Fruit fly (Drosophila melanogaster) whole organism, embryonic: ENCODE results near the gene CG6178.

Source experiments
- BtbVII ChIP-seq: fragments of 200-800 bp; sonication (Bioruptor generic); optimal IDR thresholded peaks from 3 replicates; lab custom pipeline; 2017; ENCODE audit warnings: missing biosample characterization, mild to moderate bottlenecking, missing genetic modification characterization
- CG10209 ChIP-seq: fragments of 200-800 bp; sonication (Bioruptor generic); optimal IDR thresholded peaks from 3 replicates; lab custom pipeline; 2017; ENCODE audit warnings: missing biosample characterization, mild to moderate bottlenecking, missing genetic modification characterization, missing genetic modification reagents
- CG11093 ChIP-seq: fragments of 200-800 bp; sonication (Bioruptor generic); IDR thresholded peaks from 3 replicates; pipeline ENCODE4 v1.3.6; 2022; ENCODE audit warnings: missing biosample characterization, missing genetic modification characterization
- CG11247 ChIP-seq: fragments of 200-800 bp; sonication (Bioruptor generic); IDR thresholded peaks from 2 replicates; pipeline ENCODE4 v1.3.6; 2022; ENCODE audit warnings: missing biosample characterization, missing genetic modification characterization
- CG12071 ChIP-seq: fragments of 200-800 bp; sonication (Bioruptor generic); optimal IDR thresholded peaks from 3 replicates; lab custom pipeline; 2018; ENCODE audit warnings: missing biosample characterization, mild to moderate bottlenecking, missing genetic modification characterization
- CG15479 ChIP-seq: fragments of 200-800 bp; sonication (Bioruptor generic); optimal IDR thresholded peaks from 3 replicates; lab custom pipeline; 2019; ENCODE audit warnings: missing biosample characterization, mild to moderate bottlenecking, missing genetic modification characterization, moderate library complexity
- CG17186 ChIP-seq: fragments of 200-800 bp; sonication (Bioruptor generic); optimal IDR thresholded peaks from 3 replicates; lab custom pipeline; 2017; ENCODE audit warnings: missing biosample characterization, missing genetic modification reagents, missing genetic modification characterization
- CG17829 ChIP-seq: fragments of 200-800 bp; optimal IDR thresholded peaks from 2 replicates; lab custom pipeline; 2019; ENCODE audit warnings: missing biosample characterization, mild to moderate bottlenecking, missing genetic modification characterization, moderate library complexity
- CG1832 ChIP-seq: fragments of 200-800 bp; sonication (Bioruptor generic); optimal IDR thresholded peaks from 2 replicates; lab custom pipeline; 2017; ENCODE audit warnings: missing biosample characterization, mild to moderate bottlenecking, missing genetic modification characterization, inconsistent platforms
- CG18619 ChIP-seq: fragments of 200-800 bp; sonication (Bioruptor generic); optimal IDR thresholded peaks from 3 replicates; lab custom pipeline; 2017; ENCODE audit warnings: missing biosample characterization, mild to moderate bottlenecking, missing genetic modification characterization
- CG30020 ChIP-seq: fragments of 200-800 bp; optimal IDR thresholded peaks from 2 replicates; lab custom pipeline; 2019; ENCODE audit warnings: missing biosample characterization, mild to moderate bottlenecking, missing genetic modification characterization, moderate library complexity
- CG31441 ChIP-seq: fragments of 200-800 bp; sonication (Bioruptor generic); IDR thresholded peaks from 2 replicates; pipeline ENCODE4 v1.3.6; 2022; ENCODE audit warnings: missing biosample characterization, missing genetic modification characterization
- CG3281 ChIP-seq: fragments of 200-800 bp; sonication (Bioruptor generic); optimal IDR thresholded peaks from 3 replicates; lab custom pipeline; 2017; ENCODE audit warnings: missing biosample characterization, mild to moderate bottlenecking, missing genetic modification characterization
- CG34224 ChIP-seq: fragments of 200-800 bp; sonication (Bioruptor generic); IDR thresholded peaks from 3 replicates; pipeline ENCODE4 v1.3.6; 2022; ENCODE audit warnings: missing biosample characterization, missing genetic modification characterization; ENCODE audit not compliant: partially characterized antibody
- CG34422 ChIP-seq: fragments of 200-800 bp; sonication (Bioruptor generic); IDR thresholded peaks from 3 replicates; pipeline ENCODE4 v1.3.6; 2022; ENCODE audit warnings: missing biosample characterization, missing genetic modification characterization
- CG3847 ChIP-seq: fragments of 200-800 bp; sonication (Bioruptor generic); IDR thresholded peaks from 2 replicates; pipeline ENCODE4 v1.3.6; 2022; ENCODE audit warnings: missing biosample characterization, missing genetic modification characterization
- CG43689 ChIP-seq: fragments of 200-800 bp; sonication (Bioruptor generic); IDR thresholded peaks from 2 replicates; pipeline ENCODE4 v1.3.6; 2022; ENCODE audit warnings: missing biosample characterization, missing genetic modification characterization
- CG5245 ChIP-seq: fragments of 200-800 bp; sonication (Bioruptor generic); optimal IDR thresholded peaks from 3 replicates; lab custom pipeline; 2016; ENCODE audit warnings: missing biosample characterization, missing genetic modification characterization
- CG5953 ChIP-seq: fragments of 200-800 bp; sonication (Bioruptor generic); IDR thresholded peaks from 2 replicates; pipeline ENCODE4 v1.3.6; 2022; ENCODE audit warnings: missing biosample characterization, missing genetic modification characterization
- CG6175 ChIP-seq: fragments of 200-800 bp; sonication (Bioruptor generic); IDR thresholded peaks from 3 replicates; pipeline ENCODE4 v1.3.6; 2022; ENCODE audit warnings: missing biosample characterization, missing genetic modification characterization
- CG6854 ChIP-seq: fragments of 200-800 bp; sonication (Bioruptor generic); optimal IDR thresholded peaks from 3 replicates; lab custom pipeline; 2017; ENCODE audit warnings: missing biosample characterization, mild to moderate bottlenecking, missing genetic modification characterization
- CG8290 ChIP-seq, 3 experiments: fragments of 200-800 bp; sonication (Bioruptor generic); optimal IDR thresholded peaks; 2 replicates each; lab custom pipeline; 2016 to 2019; ENCODE audit warnings: missing biosample characterization in 3 of 3, missing genetic modification characterization in 3 of 3, mild to moderate bottlenecking in 2 of 3, moderate library complexity in 1 of 3
- CHES-1-like ChIP-seq: fragments of 200-800 bp; sonication (Bioruptor generic); optimal IDR thresholded peaks from 2 replicates; lab custom pipeline; 2016; ENCODE audit warnings: missing biosample characterization, missing genetic modification characterization
- CTCF ChIP-seq: fragments of 200-800 bp; sonication (Bioruptor generic); optimal IDR thresholded peaks from 2 replicates; lab custom pipeline; 2017; ENCODE audit warnings: missing biosample characterization, mild to moderate bottlenecking, missing genetic modification characterization, moderate library complexity
- D ChIP-seq, 2 experiments: fragments of 200-800 bp in 1 of 2; fragments of >200 bp in 1 of 2; sonication (Bioruptor generic) in 1 of 2; optimal IDR thresholded peaks; 2 replicates in 1 of 2; 3 replicates in 1 of 2; lab custom pipeline; 2017; ENCODE audit warnings: mild to moderate bottlenecking in 1 of 2, missing biosample characterization in 1 of 2, missing genetic modification characterization in 1 of 2, missing genetic modification reagents in 1 of 2
- Drgx ChIP-seq: fragments of 200-800 bp; sonication (Bioruptor generic); IDR thresholded peaks from 2 replicates; pipeline ENCODE4 v1.3.6; 2022; ENCODE audit warnings: missing biosample characterization, missing genetic modification characterization
- Mes4 ChIP-seq: fragments of 200-800 bp; sonication (Bioruptor generic); optimal IDR thresholded peaks from 2 replicates; lab custom pipeline; 2016; ENCODE audit warnings: missing biosample characterization, missing genetic modification characterization
- Pdp1 ChIP-seq, 2 experiments: fragments of 200-800 bp; sonication (Bioruptor generic); optimal IDR thresholded peaks; 3 replicates each; lab custom pipeline; 2016; ENCODE audit warnings: missing biosample characterization in 2 of 2, missing genetic modification characterization in 2 of 2, mild to moderate bottlenecking in 1 of 2, moderate library complexity in 1 of 2
- Ptx1 ChIP-seq: fragments of 200-800 bp; sonication (Bioruptor generic); IDR thresholded peaks from 2 replicates; pipeline ENCODE4 v1.3.6; 2022; ENCODE audit warnings: missing biosample characterization, missing genetic modification characterization
- ato ChIP-seq: fragments of 200-800 bp; sonication (Bioruptor generic); IDR thresholded peaks from 2 replicates; pipeline ENCODE4 v1.3.6; 2022; ENCODE audit warnings: missing biosample characterization, missing genetic modification characterization; ENCODE audit not compliant: partially characterized antibody
- btn ChIP-seq: fragments of 200-800 bp; sonication (Bioruptor generic); optimal IDR thresholded peaks from 2 replicates; lab custom pipeline; 2016; ENCODE audit warnings: missing biosample characterization, missing genetic modification characterization
- chn ChIP-seq: fragments of 200-800 bp; sonication (Bioruptor generic); optimal IDR thresholded peaks from 2 replicates; lab custom pipeline; 2016; ENCODE audit warnings: missing biosample characterization, missing genetic modification characterization
- ci ChIP-seq: fragments of 200-800 bp; sonication (Bioruptor generic); IDR thresholded peaks from 3 replicates; pipeline ENCODE4 v1.3.6; 2022; ENCODE audit warnings: missing biosample characterization, missing genetic modification characterization
- crp ChIP-seq, 2 experiments: fragments of 200-800 bp; sonication (Bioruptor generic); optimal IDR thresholded peaks; 2 replicates in 1 of 2; 3 replicates in 1 of 2; lab custom pipeline; 2017; ENCODE audit warnings: missing biosample characterization in 2 of 2, missing genetic modification characterization in 2 of 2, mild to moderate bottlenecking in 1 of 2, moderate library complexity in 1 of 2
- dati ChIP-seq: fragments of 200-800 bp; sonication (Bioruptor generic); IDR thresholded peaks from 2 replicates; pipeline ENCODE4 v1.3.6; 2022; ENCODE audit warnings: missing biosample characterization, missing genetic modification characterization
- disco-r ChIP-seq: fragments of 200-800 bp; sonication (Bioruptor generic); optimal IDR thresholded peaks from 2 replicates; lab custom pipeline; 2016; ENCODE audit warnings: missing biosample characterization, missing genetic modification characterization
- dmrt99B ChIP-seq: fragments of 200-800 bp; sonication (Bioruptor generic); optimal IDR thresholded peaks from 2 replicates; lab custom pipeline; 2018; ENCODE audit warnings: missing biosample characterization, mild to moderate bottlenecking, missing genetic modification characterization, moderate library complexity
- eyg ChIP-seq: fragments of 200-800 bp; sonication (Bioruptor generic); optimal IDR thresholded peaks from 3 replicates; lab custom pipeline; 2016; ENCODE audit warnings: missing biosample characterization, missing genetic modification characterization
- gt ChIP-seq: fragments of 200-800 bp; sonication (Bioruptor generic); IDR thresholded peaks from 2 replicates; pipeline ENCODE4 v1.3.6; 2022; ENCODE audit warnings: missing biosample characterization, missing genetic modification characterization
- kah ChIP-seq: fragments of 200-800 bp; sonication (Bioruptor generic); optimal IDR thresholded peaks from 2 replicates; lab custom pipeline; 2018; ENCODE audit warnings: missing biosample characterization, mild to moderate bottlenecking, missing genetic modification characterization
- nau ChIP-seq: fragments of 200-800 bp; sonication (Bioruptor generic); optimal IDR thresholded peaks from 3 replicates; lab custom pipeline; 2017; ENCODE audit warnings: missing biosample characterization, mild to moderate bottlenecking, missing genetic modification characterization, missing genetic modification reagents
- repo ChIP-seq: fragments of 200-800 bp; sonication (Bioruptor generic); optimal IDR thresholded peaks from 2 replicates; lab custom pipeline; 2016; ENCODE audit warnings: missing biosample characterization, missing genetic modification characterization
- run ChIP-seq: fragments of 200-800 bp; sonication (Bioruptor generic); optimal IDR thresholded peaks from 3 replicates; lab custom pipeline; 2018; ENCODE audit warnings: missing biosample characterization, mild to moderate bottlenecking, missing genetic modification characterization
- schlank ChIP-seq: fragments of 200-800 bp; sonication (Bioruptor generic); optimal IDR thresholded peaks from 2 replicates; lab custom pipeline; 2018; ENCODE audit warnings: missing biosample characterization, mild to moderate bottlenecking, missing genetic modification characterization
- sd ChIP-seq: fragments of 200-800 bp; sonication (Bioruptor generic); optimal IDR thresholded peaks from 3 replicates; lab custom pipeline; 2018; ENCODE audit warnings: missing biosample characterization, mild to moderate bottlenecking, missing genetic modification characterization, moderate library complexity
- sens ChIP-seq: fragments of 200-800 bp; sonication (Bioruptor generic); peaks from one replicate; lab custom pipeline; 2016; ENCODE audit warnings: missing biosample characterization, missing genetic modification characterization
- ssp ChIP-seq: fragments of 200-800 bp; sonication (Bioruptor generic); IDR thresholded peaks from 2 replicates; pipeline ENCODE4 v1.3.6; 2022; ENCODE audit warnings: missing biosample characterization, missing genetic modification characterization
- twi ChIP-seq: fragments of 200-800 bp; optimal IDR thresholded peaks from 2 replicates; lab custom pipeline; 2019; ENCODE audit warnings: missing biosample characterization, mild to moderate bottlenecking, missing genetic modification characterization, moderate library complexity
- vvl ChIP-seq: fragments of 200-800 bp; sonication (Bioruptor generic); IDR thresholded peaks from 2 replicates; pipeline ENCODE4 v1.3.6; 2022; ENCODE audit warnings: missing biosample characterization, missing genetic modification characterization
- z ChIP-seq: fragments of 200-800 bp; sonication (Bioruptor generic); IDR thresholded peaks from 3 replicates; pipeline ENCODE4 v1.3.6; 2022; ENCODE audit warnings: missing biosample characterization, missing genetic modification characterization

Gene CG6178

DNA sequence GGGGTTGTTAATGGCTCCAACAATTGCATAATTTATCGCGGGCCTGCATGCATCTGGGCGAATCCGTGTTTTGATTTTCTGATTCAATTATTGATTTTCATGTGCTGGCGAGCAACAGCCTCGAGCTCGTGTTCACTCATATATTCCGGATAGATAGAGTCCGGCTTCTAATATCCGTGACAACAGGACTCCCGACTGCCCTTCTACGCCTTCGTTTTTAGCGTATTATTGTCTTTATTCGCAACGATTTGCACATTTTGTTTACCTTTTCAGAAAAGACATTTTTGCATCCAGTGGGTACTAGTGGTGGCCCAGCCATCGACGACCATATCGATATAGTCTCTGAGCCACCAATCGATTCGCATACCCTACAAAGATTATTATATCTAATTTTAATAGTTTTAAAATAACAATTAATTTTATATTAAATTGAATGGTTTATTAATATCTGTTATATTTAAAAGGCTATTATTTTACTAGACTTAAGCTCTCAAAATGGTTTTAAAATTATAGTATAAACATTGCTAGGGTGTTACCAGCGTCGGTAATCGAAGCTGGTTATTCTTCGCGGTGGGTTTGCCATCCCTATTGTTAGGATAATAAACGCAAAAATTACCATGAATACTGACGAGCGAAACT is 9.1 kb downstream of the CG6178 start, which contains the start of the genes Myo95E and TBC1d7 (continued):
- peak; percentile 87 for TF ChIP-seq ssp (GFP tag; lab: Robert Waterston, UW)
- TF ChIP-seq ci (GFP tag; lab: Robert Waterston, UW) = peak; percentile 90
- TF ChIP-seq kah (GFP tag; lab: Kevin White, UChicago) = peak; percentile 47
- TF ChIP-seq CG15479 (GFP tag; lab: Kevin White, UChicago) = no peak
- TF ChIP-seq Drgx (GFP tag; lab: Robert Waterston, UW) = peak; percentile 89
- TF ChIP-seq CG34422 (GFP tag; lab: Robert Waterston, UW) = peak; percentile 95
- peak; percentile 89 for TF ChIP-seq CG5953 (GFP tag; lab: Robert Waterston, UW)
- TF ChIP-seq CG8290 (GFP tag; optimal IDR thresholded peaks at IDR 0.05; lab: Kevin White, UChicago) = no peak
- TF ChIP-seq CG8290 (tag; optimal IDR thresholded peaks at IDR 0.05; lab: Kevin White, UChicago) = no peak
- peak; percentile 48 for TF ChIP-seq CHES-1-like (GFP tag; lab: Kevin White, UChicago)
- peak; percentile 72 for TF ChIP-seq gt (GFP tag; lab: Robert Waterston, UW)
- TF ChIP-seq ato (GFP tag; lab: Robert Waterston, UW) = no peak
- TF ChIP-seq CG3847 (GFP tag; lab: Robert Waterston, UW) = peak; percentile 87
- TF ChIP-seq vvl (GFP tag; lab: Robert Waterston, UW) = peak; percentile 97
- TF ChIP-seq Mes4 = no peak
- peak; percentile 86 for TF ChIP-seq CG11247
- TF ChIP-seq repo (GFP tag; lab: Kevin White, UChicago) = peak; percentile 22
- peak; percentile 90 for TF ChIP-seq CG11093 (GFP tag; lab: Robert Waterston, UW)
- TF ChIP-seq CG10209 (GFP tag; lab: Kevin White, UChicago) = peak; percentile 87
- no peak for TF ChIP-seq D (optimal IDR thresholded peaks at IDR 0.05; lab: Kevin White, UChicago)
- peak; percentile 74 for TF ChIP-seq D (GFP tag; optimal IDR thresholded peaks at IDR 0.05; lab: Kevin White, UChicago)
- peak; percentile 77 for TF ChIP-seq CG18619
- TF ChIP-seq CG12071 (GFP tag; lab: Kevin White, UChicago) = no peak
- TF ChIP-seq nau = no peak
- peak; percentile 50 for TF ChIP-seq dati (GFP tag; lab: Robert Waterston, UW)
- TF ChIP-seq CG6854 (GFP tag; lab: Kevin White, UChicago) = peak; percentile 63
- peak; percentile 51; the same call in 1 of the 3 replicates for TF ChIP-seq z (GFP tag; lab: Robert Waterston, UW)
- peak; percentile 86 for TF ChIP-seq CG3281 (GFP tag; lab: Kevin White, UChicago)
- no peak for TF ChIP-seq CTCF (GFP tag; lab: Kevin White, UChicago)
- peak; percentile 98 for TF ChIP-seq Ptx1 (GFP tag; lab: Robert Waterston, UW)
- no peak for TF ChIP-seq eyg (GFP tag; lab: Kevin White, UChicago)
- no peak for TF ChIP-seq disco-r (GFP tag; lab: Kevin White, UChicago)
- peak; percentile 87 for TF ChIP-seq CG43689 (GFP tag; lab: Robert Waterston, UW)
- peak; percentile 72 for TF ChIP-seq CG6175 (GFP tag; lab: Robert Waterston, UW)
- TF ChIP-seq BtbVII (GFP tag; lab: Kevin White, UChicago) = peak; percentile 44
- peak; percentile 71; the same call in 2 of the 3 replicates for TF ChIP-seq CG34224 (GFP tag; lab: Robert Waterston, UW)
- peak; percentile 46 to 60 for TF ChIP-seq Pdp1 (GFP tag; optimal IDR thresholded peaks at IDR 0.05; lab: Kevin White, UChicago)
- TF ChIP-seq sd (tag; lab: Kevin White, UChicago) = no peak
- peak; percentile 88 for TF ChIP-seq sens
- TF ChIP-seq CG1832 (GFP tag; lab: Kevin White, UChicago) = no peak
- peak; percentile 75 for TF ChIP-seq CG30020 (tag; lab: Kevin White, UChicago)
- peak; percentile 70 for TF ChIP-seq chn (GFP tag; lab: Kevin White, UChicago)
- peak; percentile 89 for TF ChIP-seq CG17829 (tag; lab: Kevin White, UChicago)
- TF ChIP-seq twi (tag; lab: Kevin White, UChicago) = peak; percentile 62
- no peak for TF ChIP-seq dmrt99B (tag; lab: Kevin White, UChicago)
- TF ChIP-seq crp (GFP tag; optimal IDR thresholded peaks at IDR 0.05; lab: Kevin White, UChicago) = peak in 1 of 2 experiments; percentile 53
- TF ChIP-seq btn = no peak
- peak; percentile 47 for TF ChIP-seq schlank (tag; lab: Kevin White, UChicago)
- TF ChIP-seq run = peak; percentile 72
- no peak for TF ChIP-seq CG31441
- peak; percentile 71 for TF ChIP-seq CG5245
- TF ChIP-seq CG17186 (GFP tag; lab: Kevin White, UChicago) = peak; percentile 42
